Worm (Caenorhabditis elegans) whole organism, mixed stage, embryonic: Measurements from ENCODE around the gene mrps-16.

ENCODE experiments used
- blmp-1 ChIP-seq: fragments of 150-350 bp; optimal IDR thresholded peaks from 2 replicates; lab custom pipeline; 2014; ENCODE audit warnings: missing biosample characterization, missing genetic modification characterization
- ces-1 ChIP-seq: fragments of 150-350 bp; optimal IDR thresholded peaks from 2 replicates; lab custom pipeline; 2014; ENCODE audit warnings: missing biosample characterization, missing genetic modification reagents, missing genetic modification characterization
- drap-1 ChIP-seq: fragments of 200-800 bp; sonication (Bioruptor generic); optimal IDR thresholded peaks from 3 replicates; lab custom pipeline; 2018; ENCODE audit warnings: mild to moderate bottlenecking, missing genetic modification characterization, missing compliant biosample characterization
- elt-1 ChIP-seq: sonication (generic microtip); optimal IDR thresholded peaks from 2 replicates; lab custom pipeline; 2017; ENCODE audit warnings: missing genetic modification characterization, mild to moderate bottlenecking, missing compliant biosample characterization, antibody characterized with exemption, moderate library complexity, borderline replicate concordance; ENCODE audit not compliant: insufficient read depth
- hlh-1 ChIP-seq: fragments of 150-350 bp; optimal IDR thresholded peaks from 2 replicates; lab custom pipeline; 2014; ENCODE audit warnings: missing biosample characterization, missing genetic modification reagents, missing genetic modification characterization
- lin-13 ChIP-seq: fragments of 150-350 bp; optimal IDR thresholded peaks from 2 replicates; lab custom pipeline; 2014; ENCODE audit warnings: missing biosample characterization, missing genetic modification characterization
- nhr-12 ChIP-seq: fragments of 150-350 bp; optimal IDR thresholded peaks from 2 replicates; lab custom pipeline; 2014; ENCODE audit warnings: missing biosample characterization, missing genetic modification characterization
- nhr-237 ChIP-seq: fragments of 150-350 bp; optimal IDR thresholded peaks from 2 replicates; lab custom pipeline; 2014; ENCODE audit warnings: missing biosample characterization, missing genetic modification characterization
- nhr-76 ChIP-seq: sonication (generic microtip); optimal IDR thresholded peaks from 2 replicates; lab custom pipeline; 2017; ENCODE audit warnings: missing biosample characterization, missing genetic modification characterization
- unc-39 ChIP-seq: fragments of 150-350 bp; optimal IDR thresholded peaks from 2 replicates; lab custom pipeline; 2014; ENCODE audit warnings: missing biosample characterization, missing genetic modification characterization
- unc-62 ChIP-seq: fragments of 150-350 bp; optimal IDR thresholded peaks from 2 replicates; lab custom pipeline; 2014; ENCODE audit warnings: missing biosample characterization, missing genetic modification reagents, missing genetic modification characterization
- zip-8 ChIP-seq: fragments of 150-350 bp; optimal IDR thresholded peaks from 2 replicates; lab custom pipeline; 2014; ENCODE audit warnings: missing biosample characterization, missing genetic modification characterization

- no peak for TF ChIP-seq hlh-1 (tag; lab: Kevin White, UChicago)
- TF ChIP-seq nhr-237 (tag; lab: Kevin White, UChicago), result no peak
- TF ChIP-seq lin-13 (tag; lab: Kevin White, UChicago), result no peak
- no peak for TF ChIP-seq unc-62
- no peak for TF ChIP-seq nhr-76
- TF ChIP-seq unc-39, result no peak
- TF ChIP-seq zip-8 (tag; lab: Kevin White, UChicago), result no peak
- TF ChIP-seq nhr-12 (tag; lab: Kevin White, UChicago), result no peak
- TF ChIP-seq blmp-1, result no peak
- no peak for TF ChIP-seq drap-1 (GFP tag; lab: Kevin White, UChicago)
- no peak for TF ChIP-seq ces-1 (GFP tag; lab: Kevin White, UChicago)
- no peak for TF ChIP-seq elt-1 (tag; lab: Kevin White, UChicago)
Observed at ce11 chrII:5449620-5450019, 24.6 kb upstream of the mrps-16 start.
